Worm (Caenorhabditis elegans) whole organism, late embryonic: Measurements from ENCODE around the gene F08G2.5.

Experiments used
- C08G9.2 ChIP-seq: sonication (generic microtip); optimal IDR thresholded peaks from 2 replicates; lab custom pipeline; 2016; ENCODE audit warnings: mild to moderate bottlenecking, missing genetic modification characterization, moderate library complexity, missing compliant biosample characterization
- Y22D7AL.16 ChIP-seq: sonication (generic microtip); optimal IDR thresholded peaks from 2 replicates; lab custom pipeline; 2016; ENCODE audit warnings: missing genetic modification characterization, missing compliant biosample characterization
- ama-1 ChIP-seq: fragments of 150-350 bp; optimal IDR thresholded peaks from 2 replicates; lab custom pipeline; 2014
- ceh-18 ChIP-seq: sonication (generic microtip); optimal IDR thresholded peaks from 2 replicates; lab custom pipeline; 2016; ENCODE audit warnings: missing genetic modification characterization, missing compliant biosample characterization
- ceh-19 ChIP-seq: fragments of 200-800 bp; sonication (Bioruptor generic); optimal IDR thresholded peaks from 2 replicates; lab custom pipeline; 2018; ENCODE audit warnings: mild to moderate bottlenecking, missing genetic modification characterization, missing compliant biosample characterization
- ceh-2 ChIP-seq: sonication (generic microtip); optimal IDR thresholded peaks from 2 replicates; lab custom pipeline; 2016; ENCODE audit warnings: missing genotype, missing genetic modification characterization, missing compliant biosample characterization
- ceh-31 ChIP-seq: sonication (generic microtip); optimal IDR thresholded peaks from 2 replicates; lab custom pipeline; 2016; ENCODE audit warnings: missing genetic modification characterization, missing compliant biosample characterization
- ceh-48 ChIP-seq: sonication (generic microtip); optimal IDR thresholded peaks from 2 replicates; lab custom pipeline; 2016; ENCODE audit warnings: missing genetic modification characterization, inconsistent platforms, missing compliant biosample characterization
- che-1 ChIP-seq: sonication (generic microtip); optimal IDR thresholded peaks from 2 replicates; lab custom pipeline; 2016; ENCODE audit warnings: mild to moderate bottlenecking, missing genetic modification characterization, missing compliant biosample characterization
- dmd-4 ChIP-seq: sonication (generic microtip); optimal IDR thresholded peaks from 2 replicates; lab custom pipeline; 2016; ENCODE audit warnings: borderline replicate concordance, missing genetic modification characterization, missing compliant biosample characterization
- elt-2 ChIP-seq: sonication (generic microtip); optimal IDR thresholded peaks from 2 replicates; lab custom pipeline; 2016; ENCODE audit warnings: missing genetic modification reagents, missing genetic modification characterization, missing compliant biosample characterization
- elt-4 ChIP-seq: sonication (generic microtip); optimal IDR thresholded peaks from 2 replicates; lab custom pipeline; 2016; ENCODE audit warnings: missing genetic modification characterization, missing compliant biosample characterization
- ets-4 ChIP-seq: sonication (generic microtip); optimal IDR thresholded peaks from 2 replicates; lab custom pipeline; 2016; ENCODE audit warnings: missing genetic modification characterization, missing compliant biosample characterization
- eyg-1 ChIP-seq: sonication (generic microtip); optimal IDR thresholded peaks from 2 replicates; lab custom pipeline; 2016; ENCODE audit warnings: missing genotype, missing genetic modification characterization, missing compliant biosample characterization
- fkh-10 ChIP-seq: fragments of 150-350 bp; optimal IDR thresholded peaks from 2 replicates; lab custom pipeline; 2014; ENCODE audit warnings: missing biosample characterization, missing genetic modification reagents, missing genetic modification characterization
- hlh-15 ChIP-seq: sonication (generic microtip); optimal IDR thresholded peaks from 2 replicates; lab custom pipeline; 2016; ENCODE audit warnings: missing genetic modification characterization, missing compliant biosample characterization
- hlh-30 ChIP-seq: sonication (generic microtip); optimal IDR thresholded peaks from 2 replicates; lab custom pipeline; 2017; ENCODE audit warnings: antibody characterized with exemption, missing genetic modification characterization, missing compliant biosample characterization; ENCODE audit not compliant: insufficient read depth
- mec-3 ChIP-seq: sonication (generic microtip); optimal IDR thresholded peaks from 2 replicates; lab custom pipeline; 2016; ENCODE audit warnings: borderline replicate concordance, missing genetic modification characterization, missing compliant biosample characterization
- nfya-1 ChIP-seq: sonication (generic microtip); optimal IDR thresholded peaks from 2 replicates; lab custom pipeline; 2017; ENCODE audit warnings: missing genetic modification characterization, mild to moderate bottlenecking, missing compliant biosample characterization, antibody characterized with exemption, moderate library complexity
- nhr-11 ChIP-seq: fragments of 150-350 bp; optimal IDR thresholded peaks from 2 replicates; lab custom pipeline; 2014; ENCODE audit warnings: missing biosample characterization, missing genetic modification characterization
- nhr-232 ChIP-seq: sonication (generic microtip); optimal IDR thresholded peaks from 2 replicates; lab custom pipeline; 2016; ENCODE audit warnings: missing genetic modification characterization, missing compliant biosample characterization
- pha-2 ChIP-seq: sonication (generic microtip); optimal IDR thresholded peaks from 2 replicates; lab custom pipeline; 2017; ENCODE audit warnings: mild to moderate bottlenecking, missing genetic modification characterization, missing compliant biosample characterization
- pros-1 ChIP-seq: fragments of 150-350 bp; optimal IDR thresholded peaks from 2 replicates; lab custom pipeline; 2014; ENCODE audit warnings: missing biosample characterization, missing genetic modification reagents, missing genetic modification characterization
- rnt-1 ChIP-seq: sonication (generic microtip); optimal IDR thresholded peaks from 2 replicates; lab custom pipeline; 2016; ENCODE audit warnings: missing genetic modification characterization, missing compliant biosample characterization
- sdc-2 ChIP-seq: sonication (generic microtip); optimal IDR thresholded peaks from 2 replicates; lab custom pipeline; 2016; ENCODE audit warnings: missing genotype, missing genetic modification characterization, missing compliant biosample characterization
- syd-9 ChIP-seq: sonication (generic microtip); optimal IDR thresholded peaks from 2 replicates; lab custom pipeline; 2016; ENCODE audit warnings: mild to moderate bottlenecking, missing genetic modification characterization, moderate library complexity, missing compliant biosample characterization
- tbx-7 ChIP-seq: sonication (generic microtip); optimal IDR thresholded peaks from 2 replicates; lab custom pipeline; 2016; ENCODE audit warnings: missing genotype, missing genetic modification characterization, missing compliant biosample characterization
- unc-3 ChIP-seq, 2 experiments: fragments of 200-800 bp in 1 of 2; sonication (Bioruptor generic) in 1 of 2; sonication (generic microtip) in 1 of 2; conservative IDR thresholded peaks in 1 of 2; optimal IDR thresholded peaks in 1 of 2; 2 replicates each; pipeline versions ENCODE4 v1.3.6 to Lab custom; 2016 to 2022; ENCODE audit warnings: missing compliant biosample characterization in 2 of 2, missing genetic modification characterization in 2 of 2, missing genetic modification reagents in 1 of 2
- unc-55 ChIP-seq: sonication (generic microtip); optimal IDR thresholded peaks from 2 replicates; lab custom pipeline; 2017; ENCODE audit warnings: missing biosample characterization, missing genetic modification reagents, missing genetic modification characterization

Gene F08G2.5

DNA sequence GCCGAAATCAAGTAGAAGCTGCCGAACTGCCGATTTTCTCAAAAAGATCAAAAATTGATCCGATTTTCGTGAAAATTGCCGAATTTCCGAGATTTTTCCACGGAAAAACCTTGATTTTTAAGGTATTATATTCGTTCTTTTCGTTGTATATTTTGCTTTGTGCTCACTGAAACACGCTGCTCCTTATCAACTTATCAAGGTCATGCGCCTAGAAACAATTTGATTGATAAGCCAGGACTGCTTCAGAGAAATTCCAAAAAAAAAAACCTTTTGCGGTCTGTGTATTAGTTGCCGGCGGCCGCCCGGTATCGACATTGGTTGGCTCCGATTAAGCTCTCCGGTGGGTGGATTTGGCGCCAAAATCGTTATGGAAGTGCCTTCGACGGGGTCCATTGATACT lies 29.0 kb upstream of the F08G2.5 start:
- TF ChIP-seq elt-2 (peak; percentile 57), ama-1 (lab: Kevin White, UChicago) (no peak), tbx-7 (tag; lab: Kevin White, UChicago) (no peak)

- TF ChIP-seq eyg-1 = no peak
- peak; percentile 25 for TF ChIP-seq elt-2
Measured at ce11 chrII:13860900-13861299, 27.5 kb upstream of the F08G2.5 start.

- peak; percentile 52 for TF ChIP-seq elt-2
- TF ChIP-seq ceh-18 = no peak
- no peak for TF ChIP-seq nhr-11 (tag; lab: Kevin White, UChicago)
Measured at ce11 chrII:13859847-13860246, 26.4 kb upstream of the F08G2.5 start.

DNA sequence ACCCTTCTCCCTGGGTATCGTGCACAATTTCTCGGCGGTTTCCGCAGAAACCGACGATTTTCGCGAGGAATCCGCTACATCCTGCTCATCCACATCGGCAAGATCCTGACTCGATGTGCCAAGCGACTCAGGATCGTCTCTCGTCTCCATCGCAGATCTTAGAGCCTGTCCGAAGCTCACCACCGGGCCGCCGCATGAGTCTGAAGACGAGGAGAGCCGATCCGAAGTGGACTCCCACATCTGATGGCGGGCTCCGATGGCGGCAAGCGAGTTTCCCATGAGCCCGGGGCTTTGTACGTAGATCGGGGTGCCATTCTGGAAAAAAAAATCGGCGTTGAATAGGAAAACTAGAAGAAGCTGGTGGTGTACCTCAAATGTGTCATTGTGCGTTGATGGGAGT lies 24.9 kb upstream of the F08G2.5 start:
- TF ChIP-seq mec-3 (tag; lab: Kevin White, UChicago) (no peak), hlh-30 (no peak), syd-9 (tag; lab: Kevin White, UChicago) (no peak), fkh-10 (GFP tag; lab: Kevin White, UChicago) (no peak), hlh-15 (no peak), sdc-2 (tag; lab: Kevin White, UChicago) (no peak), C08G9.2 (no peak), rnt-1 (tag; lab: Kevin White, UChicago) (no peak), ceh-2 (no peak), ceh-31 (tag; lab: Kevin White, UChicago) (no peak), ceh-18 (no peak), ceh-19 (GFP tag; lab: Kevin White, UChicago) (no peak), eyg-1 (no peak), elt-4 (tag; lab: Kevin White, UChicago) (no peak), pros-1 (tag; lab: Kevin White, UChicago) (no peak), che-1 (tag; lab: Kevin White, UChicago) (no peak), ceh-48 (tag; lab: Kevin White, UChicago) (no peak)

DNA sequence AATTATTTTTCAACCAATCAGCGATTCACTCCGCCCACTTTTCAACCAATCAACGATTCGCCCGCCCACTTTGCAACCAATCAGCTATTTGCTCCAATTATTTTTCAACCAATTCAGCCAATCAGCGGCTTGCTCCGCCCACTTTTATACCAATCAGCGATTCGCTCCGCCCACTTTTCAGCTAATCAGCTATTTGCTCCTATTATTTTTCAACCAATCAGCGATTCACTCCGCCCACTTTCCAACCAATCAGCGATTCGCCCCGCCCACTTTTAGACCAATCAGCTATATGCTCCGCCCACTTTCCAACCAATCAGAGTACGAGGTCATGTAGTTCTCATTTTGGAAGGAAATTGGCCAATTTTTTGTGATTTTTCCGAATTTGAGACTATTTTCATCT lies 21.9 kb upstream of the F08G2.5 start:
- TF ChIP-seq unc-55 (GFP tag; lab: Kevin White, UChicago) (no peak), nhr-232 (tag; lab: Kevin White, UChicago) (no peak), nfya-1 (peak; percentile 95), dmd-4 (tag; lab: Kevin White, UChicago) (no peak), tbx-7 (tag; lab: Kevin White, UChicago) (no peak), pha-2 (tag; lab: Kevin White, UChicago) (no peak)

DNA sequence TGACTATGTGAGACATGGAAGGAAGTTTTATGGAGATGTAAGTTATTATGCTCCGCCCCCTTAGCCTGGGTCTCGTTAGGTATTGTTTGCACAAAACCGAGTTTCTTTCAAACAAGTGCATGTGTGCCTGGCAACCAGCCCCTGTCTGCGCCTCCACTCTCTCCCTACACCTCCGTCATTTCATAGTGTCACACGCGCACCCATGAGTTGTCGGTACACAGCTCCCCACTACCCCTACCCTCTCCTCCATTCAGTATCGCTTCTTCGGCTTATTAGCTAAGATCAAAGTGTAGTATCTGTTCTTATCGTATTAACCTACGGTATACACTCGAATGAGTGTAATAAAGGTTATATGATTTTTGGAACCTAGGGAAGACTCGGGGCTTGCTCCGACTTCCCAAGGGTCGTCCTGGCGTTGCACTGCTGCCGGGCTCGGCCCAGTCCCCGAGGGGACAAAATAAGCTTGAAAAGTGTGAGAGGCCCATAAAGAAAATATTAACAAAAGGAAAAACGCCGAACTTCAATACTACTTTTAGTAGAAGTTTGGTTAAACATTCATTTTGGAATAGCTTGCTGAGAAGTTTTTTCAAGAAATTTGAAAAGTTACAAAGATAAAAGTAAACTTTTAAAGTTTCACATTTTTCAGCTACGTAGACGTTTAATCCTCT lies 19.2 kb upstream of the F08G2.5 start:
- peak; percentile 30 for TF ChIP-seq elt-2

DNA sequence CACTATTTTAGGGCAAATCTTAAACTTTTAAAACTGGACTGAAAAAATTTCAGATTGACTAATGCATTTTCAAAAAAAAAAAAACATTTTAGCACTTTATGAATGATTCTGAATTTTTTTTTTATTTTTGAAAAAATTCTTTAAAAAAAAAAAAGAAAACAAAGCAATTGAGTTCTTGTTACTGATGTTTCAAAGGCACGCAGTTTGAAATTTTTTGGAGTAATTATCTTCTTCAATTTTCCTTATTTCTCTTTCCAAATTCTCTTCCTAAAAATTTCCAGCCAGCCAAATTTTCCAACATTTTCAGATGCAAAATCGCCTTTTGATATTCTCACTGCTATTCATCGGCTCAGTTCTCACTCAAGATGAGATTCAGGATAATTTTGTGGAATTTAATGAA lies 18.6 kb upstream of the F08G2.5 start, which contains the start of gene F08G2.8:
Gene F08G2.8, plus strand, starts transcription at position 301 of the 400 bp plus-strand sequence.
- TF ChIP-seq tbx-7 (tag; lab: Kevin White, UChicago) (no peak), unc-3 (GFP tag; conservative IDR thresholded peaks at IDR 0.05; lab: Robert Waterston, UW) (no peak), unc-3 (tag; optimal IDR thresholded peaks at IDR 0.05; lab: Kevin White, UChicago) (no peak), hlh-15 (no peak), C08G9.2 (no peak), ets-4 (tag; lab: Kevin White, UChicago) (no peak), Y22D7AL.16 (tag; lab: Kevin White, UChicago) (no peak)
